Worm (Caenorhabditis elegans) whole organism, L1 larva: ENCODE results near the gene F19G12.1.

Experiments
- C04F5.9 ChIP-seq: sonication (generic microtip); optimal IDR thresholded peaks from 2 replicates; lab custom pipeline; 2016; ENCODE audit warnings: missing genetic modification characterization, missing compliant biosample characterization
- alr-1 ChIP-seq: fragments of 200-800 bp; sonication (Bioruptor generic); optimal IDR thresholded peaks from 2 replicates; lab custom pipeline; 2018; ENCODE audit warnings: borderline replicate concordance, mild to moderate bottlenecking, missing genetic modification characterization, missing compliant biosample characterization
- ama-1 ChIP-seq: fragments of 150-350 bp; optimal IDR thresholded peaks from 2 replicates; lab custom pipeline; 2014
- blmp-1 ChIP-seq: fragments of 150-350 bp; optimal IDR thresholded peaks from 2 replicates; lab custom pipeline; 2014; ENCODE audit warnings: missing biosample characterization, missing genetic modification characterization
- ceh-8 ChIP-seq: fragments of 200-800 bp; sonication (Bioruptor generic); optimal IDR thresholded peaks from 2 replicates; lab custom pipeline; 2018; ENCODE audit warnings: mild to moderate bottlenecking, missing genetic modification characterization, moderate library complexity, missing compliant biosample characterization
- ceh-90 ChIP-seq: sonication (generic microtip); optimal IDR thresholded peaks from 2 replicates; lab custom pipeline; 2016; ENCODE audit warnings: missing genetic modification characterization, missing compliant biosample characterization
- ces-1 ChIP-seq: fragments of 150-350 bp; optimal IDR thresholded peaks from 2 replicates; lab custom pipeline; 2014; ENCODE audit warnings: missing biosample characterization, missing genetic modification reagents, missing genetic modification characterization
- dpl-1 ChIP-seq, 3 experiments: fragments of 150-350 bp in 2 of 3; sonication (generic microtip) in 1 of 3; optimal IDR thresholded peaks; 2 replicates each; lab custom pipeline; 2014 to 2017; ENCODE audit warnings: missing biosample characterization in 3 of 3, missing genetic modification characterization in 3 of 3, missing genetic modification reagents in 3 of 3
- dsc-1 ChIP-seq: sonication (generic microtip); optimal IDR thresholded peaks from 2 replicates; lab custom pipeline; 2016; ENCODE audit warnings: mild to moderate bottlenecking, missing genetic modification characterization, missing compliant biosample characterization
- efl-1 ChIP-seq, 4 experiments: fragments of 150-350 bp; optimal IDR thresholded peaks in 3 of 4; peaks in 1 of 4; 1 replicate in 1 of 4; 2 replicates in 3 of 4; lab custom pipeline; 2014; ENCODE audit warnings: missing biosample characterization in 2 of 4, missing genetic modification characterization in 2 of 4, missing genetic modification reagents in 2 of 4
- egl-13 ChIP-seq: sonication (generic microtip); optimal IDR thresholded peaks from 2 replicates; lab custom pipeline; 2016; ENCODE audit warnings: missing genotype, missing genetic modification reagents, missing genetic modification characterization, missing compliant biosample characterization
- egl-27 ChIP-seq, 2 experiments: fragments of 150-350 bp in 1 of 2; sonication (generic microtip); optimal IDR thresholded peaks; 3 replicates each; lab custom pipeline; 2017 to 2018; ENCODE audit warnings: missing biosample characterization in 2 of 2, missing genetic modification characterization in 2 of 2, missing genetic modification reagents in 2 of 2
- elt-2 ChIP-seq: sonication (generic microtip); optimal IDR thresholded peaks from 2 replicates; lab custom pipeline; 2016; ENCODE audit warnings: missing genetic modification characterization, mild to moderate bottlenecking, inconsistent platforms, missing compliant biosample characterization, missing genetic modification reagents
- elt-3 ChIP-seq, 6 experiments: fragments of 150-350 bp in 1 of 6; sonication (generic microtip); optimal IDR thresholded peaks; 2 replicates each; lab custom pipeline; 2017 to 2018; ENCODE audit warnings: missing biosample characterization in 6 of 6, missing genetic modification characterization in 6 of 6, inconsistent platforms in 1 of 6
- ets-5 ChIP-seq: fragments of 200-800 bp; sonication (Bioruptor generic); IDR thresholded peaks from 2 replicates; pipeline ENCODE4 v1.3.6; 2022; ENCODE audit warnings: missing genetic modification characterization, missing compliant biosample characterization
- fkh-10 ChIP-seq: sonication (generic microtip); optimal IDR thresholded peaks from 2 replicates; lab custom pipeline; 2017; ENCODE audit warnings: missing biosample characterization, missing genetic modification reagents, missing genetic modification characterization
- fkh-8 ChIP-seq: sonication (generic microtip); optimal IDR thresholded peaks from 2 replicates; lab custom pipeline; 2016; ENCODE audit warnings: mild to moderate bottlenecking, missing genetic modification characterization, missing compliant biosample characterization
- hpl-2 ChIP-seq: fragments of 150-350 bp; optimal IDR thresholded peaks from 2 replicates; lab custom pipeline; 2014; ENCODE audit warnings: missing biosample characterization, missing genetic modification reagents, missing genetic modification characterization
- irx-1 ChIP-seq: sonication (generic microtip); optimal IDR thresholded peaks from 2 replicates; lab custom pipeline; 2016; ENCODE audit warnings: missing genetic modification characterization, missing compliant biosample characterization
- isw-1 ChIP-seq: fragments of 200-800 bp; sonication (Bioruptor generic); IDR thresholded peaks from 2 replicates; pipeline ENCODE4 v1.3.6; 2022; ENCODE audit warnings: missing genetic modification characterization, missing compliant biosample characterization
- jun-1 ChIP-seq: fragments of 150-350 bp; optimal IDR thresholded peaks from 2 replicates; lab custom pipeline; 2014; ENCODE audit warnings: missing biosample characterization, missing genetic modification reagents, missing genetic modification characterization
- lin-13 ChIP-seq: fragments of 150-350 bp; optimal IDR thresholded peaks from 2 replicates; lab custom pipeline; 2014; ENCODE audit warnings: missing biosample characterization, missing genetic modification reagents, missing genetic modification characterization
- lsy-2 ChIP-seq, 2 experiments: fragments of 150-350 bp; optimal IDR thresholded peaks; 2 replicates each; lab custom pipeline; 2014; ENCODE audit warnings: missing biosample characterization in 2 of 2, missing genetic modification characterization in 2 of 2
- mdl-1 ChIP-seq, 2 experiments: fragments of 150-350 bp; optimal IDR thresholded peaks; 2 replicates each; lab custom pipeline; 2014 to 2017; ENCODE audit warnings: missing biosample characterization in 2 of 2, missing genetic modification characterization in 2 of 2, inconsistent platforms in 1 of 2
- nhr-28 ChIP-seq: fragments of 150-350 bp; optimal IDR thresholded peaks from 2 replicates; lab custom pipeline; 2014; ENCODE audit warnings: missing biosample characterization, missing genetic modification characterization
- nhr-47 ChIP-seq: sonication (generic microtip); optimal IDR thresholded peaks from 2 replicates; lab custom pipeline; 2016; ENCODE audit warnings: mild to moderate bottlenecking, missing genetic modification characterization, moderate library complexity, missing compliant biosample characterization
- nhr-71 ChIP-seq: sonication (generic microtip); optimal IDR thresholded peaks from 2 replicates; lab custom pipeline; 2016; ENCODE audit warnings: mild to moderate bottlenecking, missing genetic modification characterization, moderate library complexity, missing compliant biosample characterization
- nhr-90 ChIP-seq: sonication (generic microtip); optimal IDR thresholded peaks from 2 replicates; lab custom pipeline; 2016; ENCODE audit warnings: mild to moderate bottlenecking, missing genetic modification characterization, missing compliant biosample characterization; ENCODE audit not compliant: poor library complexity
- pag-3 ChIP-seq: sonication (generic microtip); optimal IDR thresholded peaks from 2 replicates; lab custom pipeline; 2017; ENCODE audit warnings: missing genetic modification characterization, mild to moderate bottlenecking, missing compliant biosample characterization, antibody characterized with exemption, borderline replicate concordance; ENCODE audit not compliant: insufficient read depth
- skn-1 ChIP-seq: fragments of 150-350 bp; optimal IDR thresholded peaks from 2 replicates; lab custom pipeline; 2014; ENCODE audit warnings: missing biosample characterization, missing genetic modification characterization
- snu-23 ChIP-seq: sonication (generic microtip); optimal IDR thresholded peaks from 2 replicates; lab custom pipeline; 2016; ENCODE audit warnings: missing genetic modification characterization, missing compliant biosample characterization
- sox-4 ChIP-seq: sonication (generic microtip); optimal IDR thresholded peaks from 2 replicates; lab custom pipeline; 2016; ENCODE audit warnings: missing genetic modification characterization, missing compliant biosample characterization
- sptf-1 ChIP-seq: fragments of 150-350 bp; optimal IDR thresholded peaks from 2 replicates; lab custom pipeline; 2014; ENCODE audit warnings: missing biosample characterization, missing genetic modification characterization
- sup-37 ChIP-seq: fragments of 200-800 bp; sonication (Bioruptor generic); optimal IDR thresholded peaks from 2 replicates; lab custom pipeline; 2018; ENCODE audit warnings: mild to moderate bottlenecking, missing genetic modification characterization, missing compliant biosample characterization
- swsn-7 ChIP-seq: sonication (generic microtip); optimal IDR thresholded peaks from 2 replicates; lab custom pipeline; 2016; ENCODE audit warnings: missing genetic modification characterization, missing compliant biosample characterization
- tlp-1 ChIP-seq: fragments of 150-350 bp; optimal IDR thresholded peaks from 2 replicates; lab custom pipeline; 2014; ENCODE audit warnings: missing biosample characterization, missing genetic modification characterization
- unc-62 ChIP-seq: fragments of 150-350 bp; optimal IDR thresholded peaks from 2 replicates; lab custom pipeline; 2014; ENCODE audit warnings: missing biosample characterization, missing genetic modification reagents, missing genetic modification characterization
- unc-86 ChIP-seq: sonication (generic microtip); optimal IDR thresholded peaks from 2 replicates; lab custom pipeline; 2016; ENCODE audit warnings: missing genetic modification characterization, missing compliant biosample characterization
- unc-98 ChIP-seq: fragments of 200-800 bp; sonication (Bioruptor generic); IDR thresholded peaks from 2 replicates; pipeline ENCODE4 v1.3.6; 2022; ENCODE audit warnings: missing genetic modification characterization, missing compliant biosample characterization
- vab-15 ChIP-seq: sonication (generic microtip); optimal IDR thresholded peaks from 2 replicates; lab custom pipeline; 2017; ENCODE audit warnings: missing genotype, mild to moderate bottlenecking, missing genetic modification characterization, missing compliant biosample characterization
- xbp-1 ChIP-seq: sonication (generic microtip); optimal IDR thresholded peaks from 2 replicates; lab custom pipeline; 2016; ENCODE audit warnings: missing genetic modification characterization, missing compliant biosample characterization
- zag-1 ChIP-seq: fragments of 150-350 bp; optimal IDR thresholded peaks from 2 replicates; lab custom pipeline; 2014; ENCODE audit warnings: missing biosample characterization, missing genetic modification characterization
- zip-4 ChIP-seq: fragments of 200-800 bp; sonication (Bioruptor generic); optimal IDR thresholded peaks from 2 replicates; lab custom pipeline; 2018; ENCODE audit warnings: mild to moderate bottlenecking, missing genetic modification characterization, moderate library complexity, missing compliant biosample characterization
- ztf-11 ChIP-seq, 2 experiments: sonication (generic microtip); optimal IDR thresholded peaks; 2 replicates each; lab custom pipeline; 2016 to 2017; ENCODE audit warnings: missing genetic modification characterization in 2 of 2, missing biosample characterization in 1 of 2, missing compliant biosample characterization in 1 of 2
- ztf-4 ChIP-seq: fragments of 150-350 bp; optimal IDR thresholded peaks from 2 replicates; lab custom pipeline; 2014; ENCODE audit warnings: missing biosample characterization, missing genetic modification characterization

F19G12.1 gene

DNA sequence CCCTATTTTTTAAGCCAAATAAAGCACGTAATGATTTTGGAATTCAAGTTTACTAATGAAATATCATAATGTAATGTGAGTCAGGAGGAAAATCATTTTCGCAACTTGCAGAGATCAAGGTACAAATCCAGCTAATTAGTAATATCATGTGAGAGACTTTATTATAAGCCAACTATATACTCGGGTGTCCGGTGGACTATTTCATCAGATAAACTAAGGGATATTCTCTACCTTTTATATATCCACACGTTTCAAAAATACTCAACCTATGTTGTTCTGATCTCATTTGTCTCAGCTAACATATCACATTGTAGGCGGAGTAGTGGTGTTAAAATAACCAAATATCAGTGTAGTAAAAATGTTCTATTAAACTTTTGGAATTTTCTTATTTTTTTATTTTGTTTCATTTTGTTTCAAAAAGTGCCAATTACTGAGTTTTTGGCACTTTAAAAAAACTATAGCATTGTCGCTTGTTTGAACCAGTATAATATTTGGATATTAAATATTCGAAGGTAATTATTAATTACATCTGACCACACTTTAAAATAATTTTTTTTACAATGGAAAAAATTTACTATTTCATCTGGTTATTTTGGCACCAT lies 41.3 kb upstream of the F19G12.1 start (continued):
- TF ChIP-seq egl-27 (tag; optimal IDR thresholded peaks at IDR 0.05; lab: Kevin White, UChicago) (peak in 1 of 2 experiments; percentile 49), alr-1 (no peak), lsy-2 (tag; optimal IDR thresholded peaks at IDR 0.05; lab: Kevin White, UChicago) (peak; percentile 82 to 86), elt-2 (peak; percentile 64), mdl-1 (tag; optimal IDR thresholded peaks at IDR 0.05; lab: Kevin White, UChicago) (no peak), unc-86 (peak; percentile 50), nhr-28 (tag; lab: Kevin White, UChicago) (peak; percentile 18), fkh-10 (GFP tag; lab: Kevin White, UChicago) (peak; percentile 97), blmp-1 (no peak), ztf-11 (tag; optimal IDR thresholded peaks at IDR 0.05; lab: Kevin White, UChicago) (peak; percentile 35 to 74), sptf-1 (tag; lab: Kevin White, UChicago) (no peak), ces-1 (no peak), zag-1 (tag; lab: Kevin White, UChicago) (no peak), nhr-90 (peak; percentile 94), dsc-1 (peak; percentile 99), skn-1 (tag; lab: Kevin White, UChicago) (peak; percentile 98), ama-1 (lab: Kevin White, UChicago) (no peak), fkh-8 (tag; lab: Kevin White, UChicago) (peak; percentile 93), ceh-8 (peak; percentile 95), lin-13 (GFP tag; lab: Kevin White, UChicago) (peak; percentile 86), hpl-2 (GFP tag; lab: Kevin White, UChicago) (peak; percentile 84), efl-1 (optimal IDR thresholded peaks at IDR 0.05; lab: Kevin White, UChicago) (peak; percentile 68), efl-1 (GFP tag; optimal IDR thresholded peaks at IDR 0.05 in 1 of 2; lab: Kevin White, UChicago) (peak; percentile 1 to 92), C04F5.9 (peak; percentile 62), dpl-1 (GFP tag; optimal IDR thresholded peaks at IDR 0.05; lab: Kevin White, UChicago) (peak; percentile 9 to 43 (median 19)), tlp-1 (tag; lab: Kevin White, UChicago) (no peak), jun-1 (peak; percentile 97), unc-62 (no peak), vab-15 (tag; lab: Kevin White, UChicago) (peak; percentile 89), ceh-90 (tag; lab: Kevin White, UChicago) (no peak), nhr-47 (peak; percentile 98), snu-23 (peak; percentile 98), ztf-4 (tag; lab: Kevin White, UChicago) (peak; percentile 92)

DNA sequence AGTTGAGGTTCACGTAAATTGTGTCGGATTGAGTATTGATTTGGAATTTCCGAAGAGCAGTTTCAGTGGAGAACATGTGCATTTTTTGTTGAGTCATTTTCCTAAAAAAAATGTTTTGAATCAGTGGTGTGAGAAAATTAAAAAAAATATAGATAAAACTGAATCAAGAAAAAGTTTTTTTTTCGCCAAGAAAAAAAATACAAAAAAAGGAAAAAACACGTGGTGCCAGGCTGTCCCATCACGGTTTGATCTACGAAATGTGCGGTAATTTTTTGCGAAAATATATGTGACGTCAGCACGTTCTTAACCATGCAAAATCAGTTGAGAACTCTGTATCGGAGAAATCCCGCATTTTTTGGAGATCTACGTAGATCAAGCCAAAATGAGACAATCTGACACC lies 36.9 kb upstream of the F19G12.1 start, which contains the start of gene F56C3.9:
F56C3.9 (minus strand) TSS at position 101 of the 400 bp plus-strand sequence.
- no peak for TF ChIP-seq zip-4 (GFP tag; lab: Kevin White, UChicago)
- TF ChIP-seq nhr-71 (tag; lab: Kevin White, UChicago) = no peak
- TF ChIP-seq lin-13 (GFP tag; lab: Kevin White, UChicago) = no peak
- no peak for TF ChIP-seq irx-1 (tag; lab: Kevin White, UChicago)
- no peak for TF ChIP-seq jun-1
- no peak for TF ChIP-seq sup-37 (GFP tag; lab: Kevin White, UChicago)
- TF ChIP-seq unc-98 (GFP tag; lab: Robert Waterston, UW) = no peak
- TF ChIP-seq egl-13 (tag; lab: Kevin White, UChicago) = no peak
- TF ChIP-seq swsn-7 = no peak
- no peak for TF ChIP-seq pag-3
- no peak for TF ChIP-seq ets-5 (GFP tag; lab: Robert Waterston, UW)
- no peak for TF ChIP-seq elt-3 (tag; optimal IDR thresholded peaks at IDR 0.05; lab: Kevin White, UChicago)
- no peak for TF ChIP-seq elt-2
- no peak for TF ChIP-seq xbp-1 (tag; lab: Kevin White, UChicago)
- TF ChIP-seq sox-4 (tag; lab: Kevin White, UChicago) = no peak
- no peak for TF ChIP-seq isw-1 (GFP tag; lab: Robert Waterston, UW)
